Worm (Caenorhabditis elegans): Measurements from ENCODE around the gene cutl-12.

ce11 chrII:8585921-8586320, 48.4 kb downstream of the cutl-12 start:
- TF ChIP-seq sup-37 (GFP tag; optimal IDR thresholded peaks at IDR 0.05), result no peak
- no peak for TF ChIP-seq zip-4 (GFP tag; optimal IDR thresholded peaks at IDR 0.05)
- TF ChIP-seq ceh-82 (tag; optimal IDR thresholded peaks at IDR 0.05), result no peak
- TF ChIP-seq lin-13 (GFP tag; optimal IDR thresholded peaks at IDR 0.05), result no peak
- TF ChIP-seq nhr-90 (tag; optimal IDR thresholded peaks at IDR 0.05; ENCODE audit: poor library complexity), result no peak
- no peak for TF ChIP-seq mef-2 (tag; optimal IDR thresholded peaks at IDR 0.05)
- no peak for TF ChIP-seq skn-1 (tag; optimal IDR thresholded peaks at IDR 0.05)
- TF ChIP-seq blmp-1 (tag; optimal IDR thresholded peaks at IDR 0.05), result no peak
- TF ChIP-seq fos-1 (tag; optimal IDR thresholded peaks at IDR 0.05), result no peak
- no peak for TF ChIP-seq snpc-4 (tag; optimal IDR thresholded peaks at IDR 0.05)
- no peak for TF ChIP-seq lsy-2 (tag; optimal IDR thresholded peaks at IDR 0.05)
- no peak for TF ChIP-seq fkh-10 (GFP tag; optimal IDR thresholded peaks at IDR 0.05)
- no peak for TF ChIP-seq jun-1 (tag; optimal IDR thresholded peaks at IDR 0.05)

Data from whole organism, L1 larva.